Worm (Caenorhabditis elegans) whole organism, L3 larva: ENCODE results near the gene F11A5.5.

ENCODE experiments used
- R02D3.7 ChIP-seq: fragments of 150-350 bp; optimal IDR thresholded peaks from 2 replicates; lab custom pipeline; 2014; ENCODE audit warnings: missing biosample characterization, missing genetic modification characterization
- ZK546.5 ChIP-seq: sonication (generic microtip); optimal IDR thresholded peaks from 2 replicates; lab custom pipeline; 2017; ENCODE audit warnings: missing biosample characterization, missing genetic modification characterization
- aly-2 ChIP-seq: fragments of 150-350 bp; optimal IDR thresholded peaks from 2 replicates; lab custom pipeline; 2014; ENCODE audit warnings: missing biosample characterization, missing genetic modification characterization
- ama-1 ChIP-seq: fragments of 150-350 bp; optimal IDR thresholded peaks from 2 replicates; lab custom pipeline; 2018
- ceh-16 ChIP-seq: sonication (generic microtip); optimal IDR thresholded peaks from 2 replicates; lab custom pipeline; 2017; ENCODE audit warnings: missing biosample characterization, missing genetic modification characterization
- ceh-28 ChIP-seq: fragments of 150-350 bp; optimal IDR thresholded peaks from 2 replicates; lab custom pipeline; 2014; ENCODE audit warnings: missing biosample characterization, missing genetic modification reagents, missing genetic modification characterization
- ceh-82 ChIP-seq: fragments of 150-350 bp; optimal IDR thresholded peaks from 2 replicates; lab custom pipeline; 2014; ENCODE audit warnings: missing biosample characterization, missing genetic modification characterization
- ceh-9 ChIP-seq: sonication (generic microtip); optimal IDR thresholded peaks from 2 replicates; lab custom pipeline; 2018; ENCODE audit warnings: missing biosample characterization, missing genetic modification characterization
- daf-12 ChIP-seq: fragments of 150-350 bp; optimal IDR thresholded peaks from 2 replicates; lab custom pipeline; 2014; ENCODE audit warnings: missing biosample characterization, missing genetic modification reagents, missing genetic modification characterization
- egl-27 ChIP-seq: sonication (generic microtip); optimal IDR thresholded peaks from 4 replicates; lab custom pipeline; 2017; ENCODE audit warnings: missing biosample characterization, missing genetic modification reagents, missing genetic modification characterization
- egl-5 ChIP-seq: fragments of 150-350 bp; optimal IDR thresholded peaks from 2 replicates; lab custom pipeline; 2017; ENCODE audit warnings: missing biosample characterization, missing genetic modification reagents, missing genetic modification characterization, inconsistent platforms
- elt-1 ChIP-seq: fragments of 150-350 bp; optimal IDR thresholded peaks from 2 replicates; lab custom pipeline; 2014; ENCODE audit warnings: missing biosample characterization, missing genetic modification characterization
- elt-2 ChIP-seq: sonication (generic microtip); optimal IDR thresholded peaks from 2 replicates; lab custom pipeline; 2016; ENCODE audit warnings: missing genetic modification reagents, mild to moderate bottlenecking, missing genetic modification characterization, missing compliant biosample characterization
- elt-3 ChIP-seq, 3 experiments: fragments of 150-350 bp in 1 of 3; sonication (generic microtip) in 2 of 3; optimal IDR thresholded peaks; 2 replicates in 2 of 3; 4 replicates in 1 of 3; lab custom pipeline; 2014 to 2017; ENCODE audit warnings: missing biosample characterization in 3 of 3, missing genetic modification characterization in 3 of 3
- fkh-10 ChIP-seq: sonication (generic microtip); optimal IDR thresholded peaks from 2 replicates; lab custom pipeline; 2017; ENCODE audit warnings: missing biosample characterization, missing genetic modification reagents, missing genetic modification characterization
- fkh-2 ChIP-seq: fragments of 150-350 bp; optimal IDR thresholded peaks from 2 replicates; lab custom pipeline; 2014; ENCODE audit warnings: missing biosample characterization, missing genetic modification reagents, missing genetic modification characterization
- fos-1 ChIP-seq: fragments of 150-350 bp; optimal IDR thresholded peaks from 2 replicates; lab custom pipeline; 2014; ENCODE audit warnings: missing biosample characterization, missing genetic modification characterization
- lin-15B ChIP-seq: fragments of 150-350 bp; optimal IDR thresholded peaks from 2 replicates; lab custom pipeline; 2014; ENCODE audit warnings: missing biosample characterization, missing genetic modification characterization
- lin-39 ChIP-seq: fragments of 150-350 bp; optimal IDR thresholded peaks from 2 replicates; lab custom pipeline; 2018; ENCODE audit warnings: missing biosample characterization, missing genetic modification reagents, missing genetic modification characterization
- mdl-1 ChIP-seq: fragments of 150-350 bp; optimal IDR thresholded peaks from 2 replicates; lab custom pipeline; 2014; ENCODE audit warnings: missing biosample characterization, missing genetic modification characterization
- nfya-1 ChIP-seq: sonication (generic microtip); optimal IDR thresholded peaks from 2 replicates; lab custom pipeline; 2017; ENCODE audit warnings: missing genetic modification characterization, mild to moderate bottlenecking, missing compliant biosample characterization, antibody characterized with exemption, moderate library complexity; ENCODE audit not compliant: insufficient read depth
- nhr-23 ChIP-seq: fragments of 150-350 bp; optimal IDR thresholded peaks from 2 replicates; lab custom pipeline; 2014; ENCODE audit warnings: missing biosample characterization, missing genetic modification reagents, missing genetic modification characterization
- nhr-237 ChIP-seq: fragments of 150-350 bp; optimal IDR thresholded peaks from 2 replicates; lab custom pipeline; 2014; ENCODE audit warnings: missing biosample characterization, missing genetic modification characterization
- nhr-25 ChIP-seq: sonication (generic microtip); optimal IDR thresholded peaks from 2 replicates; lab custom pipeline; 2017; ENCODE audit warnings: missing biosample characterization, missing genetic modification characterization
- nhr-43 ChIP-seq: sonication (generic microtip); optimal IDR thresholded peaks from 2 replicates; lab custom pipeline; 2016; ENCODE audit warnings: mild to moderate bottlenecking, missing genetic modification characterization, missing compliant biosample characterization; ENCODE audit not compliant: poor library complexity, severe bottlenecking
- nhr-67 ChIP-seq: fragments of 150-350 bp; optimal IDR thresholded peaks from 2 replicates; lab custom pipeline; 2014; ENCODE audit warnings: missing biosample characterization, missing genetic modification characterization
- nhr-76 ChIP-seq: fragments of 150-350 bp; sonication (generic microtip); optimal IDR thresholded peaks from 5 replicates; lab custom pipeline; 2014; ENCODE audit warnings: missing biosample characterization, missing genetic modification characterization
- pha-4 ChIP-seq: fragments of 150-350 bp; optimal IDR thresholded peaks from 2 replicates; lab custom pipeline; 2014; ENCODE audit warnings: missing biosample characterization, missing genetic modification reagents, missing genetic modification characterization
- pqm-1 ChIP-seq: fragments of 150-350 bp; optimal IDR thresholded peaks from 2 replicates; lab custom pipeline; 2017; ENCODE audit warnings: missing biosample characterization, missing genetic modification characterization, inconsistent platforms
- skn-1 ChIP-seq: fragments of 150-350 bp; optimal IDR thresholded peaks from 2 replicates; lab custom pipeline; 2014; ENCODE audit warnings: missing biosample characterization, missing genetic modification characterization
- unc-39 ChIP-seq: sonication (generic microtip); optimal IDR thresholded peaks from 4 replicates; lab custom pipeline; 2017; ENCODE audit warnings: missing biosample characterization, missing genetic modification characterization
- unc-62 ChIP-seq: fragments of 150-350 bp; sonication (generic microtip); optimal IDR thresholded peaks from 4 replicates; lab custom pipeline; 2014; ENCODE audit warnings: missing biosample characterization, missing genetic modification reagents, missing genetic modification characterization
- zag-1 ChIP-seq: fragments of 150-350 bp; optimal IDR thresholded peaks from 2 replicates; lab custom pipeline; 2014; ENCODE audit warnings: missing biosample characterization, missing genetic modification characterization
- ztf-11 ChIP-seq: fragments of 150-350 bp; optimal IDR thresholded peaks from 2 replicates; lab custom pipeline; 2014; ENCODE audit warnings: missing biosample characterization, missing genetic modification characterization

Gene F11A5.5

DNA sequence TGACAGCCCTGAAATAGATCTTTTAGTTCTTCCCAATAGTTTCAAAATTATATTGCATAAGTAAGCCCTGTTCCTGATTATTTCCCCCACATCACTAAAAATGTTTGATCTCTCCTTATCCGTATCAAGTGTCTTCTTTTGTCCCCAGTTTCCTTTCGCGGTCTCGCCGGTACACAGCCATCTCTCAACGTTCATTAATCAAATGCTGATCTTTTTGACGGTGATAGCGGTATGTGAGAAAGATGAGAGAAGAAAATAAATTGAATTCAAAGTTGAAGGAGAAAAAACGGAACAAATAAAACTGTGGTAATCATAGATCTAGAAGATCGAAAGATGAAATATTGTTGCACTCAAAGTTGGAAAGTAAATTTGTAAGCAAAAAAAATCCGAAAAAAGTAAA, 13.6 kb downstream of the F11A5.5 start:
- TF ChIP-seq ceh-82 (tag; lab: Kevin White, UChicago) = no peak
- TF ChIP-seq nhr-43 (tag; lab: Kevin White, UChicago) = peak; percentile 26
- TF ChIP-seq nhr-25 (tag; lab: Kevin White, UChicago) = no peak
- TF ChIP-seq, all 47 proteins: peak for 1

DNA sequence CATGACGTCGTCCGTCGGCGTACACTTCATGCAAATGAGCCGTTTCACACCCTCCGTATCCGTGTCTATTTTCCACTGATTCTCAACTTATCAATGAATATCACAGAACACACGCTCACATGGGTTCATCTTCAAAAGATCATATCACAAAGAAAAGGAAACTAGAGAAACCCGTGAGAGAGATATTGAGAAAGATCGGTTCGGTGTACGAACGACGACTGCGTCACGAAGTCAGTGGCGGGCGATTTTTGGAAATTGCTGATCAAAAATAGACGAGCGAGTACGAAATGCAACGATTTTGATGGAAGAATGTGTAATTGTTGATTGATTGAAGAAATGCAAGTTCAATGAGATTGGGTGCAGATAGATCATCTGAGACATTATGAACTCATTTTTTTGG, 15.2 kb downstream of the F11A5.5 start:
- no peak for TF ChIP-seq egl-5 (tag; lab: Kevin White, UChicago)
- peak; percentile 14 for TF ChIP-seq nhr-25 (tag; lab: Kevin White, UChicago)
- peak; percentile 39 for TF ChIP-seq nhr-23
- TF ChIP-seq fos-1 = no peak
- TF ChIP-seq elt-3 (tag; optimal IDR thresholded peaks at IDR 0.05; lab: Kevin White, UChicago) = peak in 2 of 3 experiments; percentile 26 to 43
- no peak for TF ChIP-seq ceh-82 (tag; lab: Kevin White, UChicago)
- TF ChIP-seq nhr-43 (tag; lab: Kevin White, UChicago) = peak; percentile 93
- TF ChIP-seq, all 47 proteins: peak for 4

DNA sequence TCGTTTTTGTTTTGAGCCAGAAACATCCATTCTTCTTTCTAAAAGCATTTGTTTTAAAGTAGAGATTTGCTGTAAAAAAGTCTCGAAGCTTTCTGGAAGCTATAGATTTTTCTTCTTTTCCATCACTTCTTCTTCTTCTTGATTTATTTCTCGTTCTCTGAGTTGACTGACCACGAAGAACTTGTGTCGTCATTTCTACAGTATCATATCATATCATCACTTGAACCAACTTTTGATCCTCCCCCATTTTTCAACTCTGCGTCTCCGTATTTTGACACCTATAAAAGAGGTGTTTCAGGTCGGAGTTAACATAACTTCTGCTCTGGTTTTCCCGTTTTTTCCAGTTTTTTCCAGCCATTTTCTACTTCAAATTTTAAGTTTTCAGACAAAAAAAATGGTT, 16.4 kb downstream of the F11A5.5 start, which contains the start of gene F11A5.9:
Gene F11A5.9, plus strand, starts transcription at position 386 of the 400 bp plus-strand sequence.
- TF ChIP-seq mdl-1 (tag; lab: Kevin White, UChicago) = no peak
- TF ChIP-seq fkh-10 (GFP tag; lab: Kevin White, UChicago) = no peak
- TF ChIP-seq ztf-11 (tag; lab: Kevin White, UChicago) = no peak
- no peak for TF ChIP-seq unc-62
- TF ChIP-seq ceh-28 = no peak

DNA sequence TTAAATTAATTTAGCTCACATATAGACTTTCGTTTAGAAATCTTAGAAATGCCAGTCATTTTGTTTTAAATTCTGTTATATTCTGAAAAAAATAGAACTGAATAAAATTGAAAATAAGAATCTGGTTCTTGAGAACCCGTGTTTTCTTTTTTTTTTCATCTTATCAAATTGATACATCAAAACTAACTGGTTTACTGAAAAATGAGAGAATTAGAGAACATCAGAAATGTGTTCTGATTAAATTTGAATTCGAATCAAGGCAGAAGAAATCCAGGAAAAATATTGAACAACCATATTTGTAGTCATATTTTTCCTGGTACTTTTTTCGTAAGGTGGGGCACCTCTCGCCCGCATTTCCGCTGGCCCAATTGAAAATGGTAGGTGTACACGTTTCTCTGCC, 20.4 kb downstream of the F11A5.5 start, which contains the start of gene F11A5.15:
Gene F11A5.15, minus strand, starts transcription at position 101 of the 400 bp plus-strand sequence.
- no peak for TF ChIP-seq nhr-67 (tag; lab: Kevin White, UChicago)
- no peak for TF ChIP-seq ceh-82 (tag; lab: Kevin White, UChicago)
- TF ChIP-seq fos-1 = no peak
- TF ChIP-seq fkh-10 (GFP tag; lab: Kevin White, UChicago) = no peak
- TF ChIP-seq aly-2 = no peak
- TF ChIP-seq ama-1 (lab: Kevin White, UChicago) = no peak
- no peak for TF ChIP-seq ceh-16 (tag; lab: Kevin White, UChicago)
- TF ChIP-seq pha-4 (tag; lab: Kevin White, UChicago) = no peak
- no peak for TF ChIP-seq mdl-1 (tag; lab: Kevin White, UChicago)
- no peak for TF ChIP-seq elt-2 (tag; lab: Kevin White, UChicago)
- TF ChIP-seq unc-39 = no peak
- no peak for TF ChIP-seq nhr-237 (tag; lab: Kevin White, UChicago)
- no peak for TF ChIP-seq ZK546.5 (tag; lab: Kevin White, UChicago)

DNA sequence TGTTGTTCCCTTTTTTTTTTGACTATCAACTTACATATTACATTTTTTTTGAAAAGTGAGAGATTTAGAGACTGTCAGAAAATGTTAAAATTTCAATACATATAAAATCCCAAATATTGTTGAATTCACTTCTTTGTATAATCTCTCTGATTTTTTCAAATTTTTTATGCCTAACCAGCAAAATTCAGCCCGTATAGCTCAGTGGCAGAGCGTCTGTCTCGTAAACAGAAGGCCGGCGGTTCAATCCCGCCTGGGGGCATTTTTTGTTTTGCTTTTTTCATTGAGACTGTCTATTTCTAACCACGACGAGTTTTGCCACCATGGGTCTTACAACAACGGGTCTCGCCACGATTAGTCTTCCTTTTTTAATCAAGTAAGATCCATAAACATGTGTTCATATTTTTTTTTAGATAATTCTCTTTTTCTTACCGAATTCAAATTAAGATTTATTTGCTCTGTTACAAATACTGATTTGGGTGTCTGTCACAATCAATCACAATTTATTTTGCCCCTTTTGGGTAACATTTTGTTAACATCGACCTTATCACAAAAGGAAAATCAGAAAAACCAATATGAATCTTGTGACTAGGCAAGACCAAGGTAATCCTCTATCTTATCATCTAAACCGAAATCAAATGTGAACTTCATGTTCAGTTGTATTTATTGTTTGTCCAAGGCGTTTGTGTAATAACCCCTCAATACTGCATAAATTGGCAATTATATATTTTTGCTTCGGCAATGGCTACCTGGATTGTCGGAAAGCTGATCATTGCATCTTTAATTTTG, 21.0 kb downstream of the F11A5.5 start, which contains the start of gene glc-1:
Gene glc-1, plus strand, starts transcription at position 663 of the 786 bp plus-strand sequence.
- TF ChIP-seq elt-2 (tag; lab: Kevin White, UChicago) (peak; percentile 40), nhr-76 (tag; lab: Kevin White, UChicago) (no peak), pqm-1 (tag; lab: Kevin White, UChicago) (peak; percentile 10)

DNA sequence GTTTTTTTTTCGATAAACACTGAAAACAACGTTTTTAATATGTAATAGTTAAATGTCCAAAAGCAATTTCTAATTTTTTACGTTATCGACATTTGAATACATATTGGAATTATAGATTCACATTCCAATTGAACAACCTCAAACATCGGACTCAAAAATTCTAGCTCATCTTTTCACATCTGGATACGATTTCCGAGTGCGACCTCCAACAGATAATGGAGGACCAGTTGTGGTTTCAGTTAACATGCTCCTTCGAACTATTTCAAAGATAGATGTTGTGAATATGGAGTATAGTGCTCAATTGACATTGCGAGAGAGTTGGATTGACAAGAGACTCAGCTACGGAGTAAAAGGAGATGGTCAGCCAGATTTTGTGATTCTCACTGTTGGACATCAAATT, 21.9 kb downstream of the F11A5.5 start:
- TF ChIP-seq nfya-1 (tag; lab: Kevin White, UChicago) (no peak), elt-2 (tag; lab: Kevin White, UChicago) (no peak), elt-1 (tag; lab: Kevin White, UChicago) (no peak), R02D3.7 (tag; lab: Kevin White, UChicago) (no peak)

DNA sequence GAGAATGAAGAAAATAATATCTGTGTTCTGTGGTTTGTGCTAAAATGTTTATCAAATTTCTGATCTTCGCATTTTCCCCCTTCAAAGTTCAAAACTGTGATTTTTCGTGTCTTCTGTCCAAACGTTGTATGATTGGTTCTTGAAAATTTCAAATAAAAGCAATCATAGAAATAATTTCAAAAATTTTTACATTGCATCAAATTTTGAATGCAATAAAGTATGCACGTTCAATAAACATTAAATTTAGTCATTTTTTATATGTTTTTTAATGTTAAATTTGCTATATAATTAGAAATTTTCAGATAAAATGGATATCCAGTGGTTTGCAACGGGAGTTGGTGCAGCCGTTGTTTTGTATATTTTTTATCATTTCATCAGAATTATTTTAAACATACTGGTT, 25.9 kb downstream of the F11A5.5 start, which contains the start of gene stdh-2:
Gene stdh-2, plus strand, starts transcription at position 301 of the 400 bp plus-strand sequence.
- TF ChIP-seq ceh-16 (tag; lab: Kevin White, UChicago) (no peak), lin-15B (no peak), unc-39 (no peak), nhr-67 (tag; lab: Kevin White, UChicago) (no peak), daf-12 (tag; lab: Kevin White, UChicago) (no peak), skn-1 (tag; lab: Kevin White, UChicago) (no peak), fkh-2 (tag; lab: Kevin White, UChicago) (no peak), elt-1 (tag; lab: Kevin White, UChicago) (no peak), egl-27 (tag; lab: Kevin White, UChicago) (no peak), zag-1 (no peak), ceh-9 (tag; lab: Kevin White, UChicago) (no peak), lin-39 (tag; lab: Kevin White, UChicago) (no peak), unc-62 (no peak), ztf-11 (tag; lab: Kevin White, UChicago) (no peak), nhr-76 (tag; lab: Kevin White, UChicago) (no peak)
